Fruit fly (Drosophila melanogaster) whole organism, embryonic: Measurements from ENCODE around the gene Trs23.

Experiments used
- BEAF-32 ChIP-seq: fragments of 200-800 bp; sonication (Bioruptor generic); optimal IDR thresholded peaks from 3 replicates; lab custom pipeline; 2017; ENCODE audit warnings: missing biosample characterization, missing genetic modification characterization, mild to moderate bottlenecking, moderate library complexity, missing genetic modification reagents
- CG10366 ChIP-seq: fragments of 200-800 bp; sonication (Bioruptor generic); IDR thresholded peaks from 2 replicates; pipeline ENCODE4 v1.3.6; 2022; ENCODE audit warnings: missing biosample characterization, missing genetic modification characterization
- CG10462 ChIP-seq: fragments of 200-800 bp; sonication (Bioruptor generic); optimal IDR thresholded peaks from 2 replicates; lab custom pipeline; 2016; ENCODE audit warnings: missing biosample characterization, missing genetic modification characterization
- CG13624 ChIP-seq: fragments of 200-800 bp; sonication (Bioruptor generic); optimal IDR thresholded peaks from 2 replicates; lab custom pipeline; 2016; ENCODE audit warnings: missing biosample characterization, missing genetic modification characterization
- CG14965 ChIP-seq: fragments of 200-800 bp; sonication (Bioruptor generic); optimal IDR thresholded peaks from 2 replicates; lab custom pipeline; 2016; ENCODE audit warnings: missing biosample characterization, missing genetic modification characterization, borderline replicate concordance
- CG16813 ChIP-seq: fragments of 200-800 bp; sonication (Bioruptor generic); IDR thresholded peaks from 3 replicates; pipeline ENCODE4 v1.3.6; 2022; ENCODE audit warnings: missing biosample characterization, missing genetic modification characterization; ENCODE audit not compliant: partially characterized antibody
- CG17361 ChIP-seq: fragments of 200-800 bp; sonication (Bioruptor generic); IDR thresholded peaks from 3 replicates; pipeline ENCODE4 v1.3.6; 2022; ENCODE audit warnings: missing biosample characterization, missing genetic modification characterization
- CG17568 ChIP-seq: fragments of 200-800 bp; sonication (Bioruptor generic); optimal IDR thresholded peaks from 2 replicates; lab custom pipeline; 2018; ENCODE audit warnings: missing biosample characterization, mild to moderate bottlenecking, missing genetic modification characterization, moderate library complexity
- CG18262 ChIP-seq: fragments of 200-800 bp; optimal IDR thresholded peaks from 3 replicates; lab custom pipeline; 2019; ENCODE audit warnings: missing biosample characterization, mild to moderate bottlenecking, missing genetic modification characterization, moderate library complexity
- CG2116 ChIP-seq: fragments of 200-800 bp; sonication (Bioruptor generic); optimal IDR thresholded peaks from 3 replicates; lab custom pipeline; 2018; ENCODE audit warnings: missing biosample characterization, mild to moderate bottlenecking, missing genetic modification characterization
- CG2678 ChIP-seq: fragments of 200-800 bp; sonication (Bioruptor generic); optimal IDR thresholded peaks from 3 replicates; lab custom pipeline; 2019; ENCODE audit warnings: missing biosample characterization, mild to moderate bottlenecking, missing genetic modification characterization, moderate library complexity
- CG2889 ChIP-seq: fragments of 200-800 bp; sonication (Bioruptor generic); IDR thresholded peaks from 3 replicates; pipeline ENCODE4 v1.3.6; 2022; ENCODE audit warnings: missing biosample characterization, missing genetic modification characterization
- CG31365 ChIP-seq: fragments of 200-800 bp; sonication (Bioruptor generic); optimal IDR thresholded peaks from 2 replicates; lab custom pipeline; 2018; ENCODE audit warnings: missing biosample characterization, mild to moderate bottlenecking, missing genetic modification characterization
- CG4282 ChIP-seq: fragments of 200-800 bp; sonication (Bioruptor generic); optimal IDR thresholded peaks from 2 replicates; lab custom pipeline; 2016; ENCODE audit warnings: missing biosample characterization, missing genetic modification characterization
- CG4360 ChIP-seq: fragments of 200-800 bp; sonication (Bioruptor generic); IDR thresholded peaks from 2 replicates; pipeline ENCODE4 v1.3.6; 2022; ENCODE audit warnings: missing biosample characterization, missing genetic modification characterization
- CG4424 ChIP-seq: fragments of 200-800 bp; sonication (Bioruptor generic); optimal IDR thresholded peaks from 3 replicates; lab custom pipeline; 2016; ENCODE audit warnings: missing biosample characterization, missing genetic modification characterization
- CG6765 ChIP-seq: fragments of 200-800 bp; sonication (Bioruptor generic); optimal IDR thresholded peaks from 3 replicates; lab custom pipeline; 2017; ENCODE audit warnings: missing biosample characterization, mild to moderate bottlenecking, missing genetic modification characterization
- CG7372 ChIP-seq: fragments of 200-800 bp; sonication (Bioruptor generic); IDR thresholded peaks from 2 replicates; pipeline ENCODE4 v1.3.6; 2022; ENCODE audit warnings: missing biosample characterization, missing genetic modification characterization
- CG8290 ChIP-seq, 3 experiments: fragments of 200-800 bp; sonication (Bioruptor generic); optimal IDR thresholded peaks; 2 replicates each; lab custom pipeline; 2016 to 2019; ENCODE audit warnings: missing biosample characterization in 3 of 3, missing genetic modification characterization in 3 of 3, mild to moderate bottlenecking in 2 of 3, moderate library complexity in 1 of 3
- D ChIP-seq, 2 experiments: fragments of 200-800 bp in 1 of 2; fragments of >200 bp in 1 of 2; sonication (Bioruptor generic) in 1 of 2; optimal IDR thresholded peaks; 2 replicates in 1 of 2; 3 replicates in 1 of 2; lab custom pipeline; 2017; ENCODE audit warnings: mild to moderate bottlenecking in 1 of 2, missing biosample characterization in 1 of 2, missing genetic modification characterization in 1 of 2, missing genetic modification reagents in 1 of 2
- D19A ChIP-seq: fragments of 200-800 bp; optimal IDR thresholded peaks from 3 replicates; lab custom pipeline; 2019; ENCODE audit warnings: missing biosample characterization, mild to moderate bottlenecking, missing genetic modification characterization, moderate library complexity
- Dip3 ChIP-seq: fragments of 200-800 bp; sonication (Bioruptor generic); optimal IDR thresholded peaks from 3 replicates; lab custom pipeline; 2016; ENCODE audit warnings: missing biosample characterization, missing genetic modification characterization
- ERR ChIP-seq: fragments of 200-800 bp; sonication (Bioruptor generic); optimal IDR thresholded peaks from 2 replicates; lab custom pipeline; 2016; ENCODE audit warnings: missing biosample characterization, missing genetic modification characterization
- Hey ChIP-seq: fragments of 200-800 bp; sonication (Bioruptor generic); optimal IDR thresholded peaks from 3 replicates; lab custom pipeline; 2018; ENCODE audit warnings: missing biosample characterization, mild to moderate bottlenecking, missing genetic modification characterization
- Meics ChIP-seq: fragments of 200-800 bp; sonication (Bioruptor generic); optimal IDR thresholded peaks from 2 replicates; lab custom pipeline; 2017; ENCODE audit warnings: missing biosample characterization, mild to moderate bottlenecking, missing genetic modification characterization
- NC2α ChIP-seq: fragments of 200-800 bp; sonication (Bioruptor generic); optimal IDR thresholded peaks from 2 replicates; lab custom pipeline; 2016; ENCODE audit warnings: missing biosample characterization, missing genetic modification characterization
- NK7.1 ChIP-seq: fragments of 200-800 bp; sonication (Bioruptor generic); optimal IDR thresholded peaks from 3 replicates; lab custom pipeline; 2016; ENCODE audit warnings: missing biosample characterization, missing genetic modification characterization
- ab ChIP-seq: fragments of 200-800 bp; sonication (Bioruptor generic); optimal IDR thresholded peaks from 2 replicates; lab custom pipeline; 2016; ENCODE audit warnings: missing biosample characterization, missing genetic modification characterization
- bigmax ChIP-seq: fragments of 200-800 bp; sonication (Bioruptor generic); optimal IDR thresholded peaks from 2 replicates; lab custom pipeline; 2018; ENCODE audit warnings: missing biosample characterization, mild to moderate bottlenecking, missing genetic modification characterization
- cad ChIP-seq: fragments of >200 bp; optimal IDR thresholded peaks from 2 replicates; lab custom pipeline; 2017; ENCODE audit warnings: missing biosample characterization, missing genetic modification characterization
- chn ChIP-seq: fragments of 200-800 bp; sonication (Bioruptor generic); optimal IDR thresholded peaks from 2 replicates; lab custom pipeline; 2016; ENCODE audit warnings: missing biosample characterization, missing genetic modification characterization
- da ChIP-seq: fragments of 200-800 bp; sonication (Bioruptor generic); optimal IDR thresholded peaks from 2 replicates; lab custom pipeline; 2016; ENCODE audit warnings: missing biosample characterization, missing genetic modification characterization
- fd96Cb ChIP-seq: fragments of 200-800 bp; sonication (Bioruptor generic); optimal IDR thresholded peaks from 2 replicates; lab custom pipeline; 2018; ENCODE audit warnings: missing biosample characterization, mild to moderate bottlenecking, missing genetic modification characterization, moderate library complexity
- gsb ChIP-seq: fragments of 200-800 bp; sonication (Bioruptor generic); IDR thresholded peaks from 2 replicates; pipeline ENCODE4 v1.3.6; 2022; ENCODE audit warnings: missing biosample characterization, missing genetic modification characterization
- her ChIP-seq: fragments of 200-800 bp; sonication (Bioruptor generic); optimal IDR thresholded peaks from 2 replicates; lab custom pipeline; 2016; ENCODE audit warnings: missing biosample characterization, missing genetic modification characterization
- ind ChIP-seq: fragments of 200-800 bp; sonication (Bioruptor generic); optimal IDR thresholded peaks from 3 replicates; lab custom pipeline; 2016; ENCODE audit warnings: missing biosample characterization, missing genetic modification characterization
- lab ChIP-seq: fragments of 200-800 bp; sonication (Bioruptor generic); optimal IDR thresholded peaks from 3 replicates; lab custom pipeline; 2017; ENCODE audit warnings: missing biosample characterization, missing genetic modification characterization, mild to moderate bottlenecking, moderate library complexity, missing genetic modification reagents
- lov ChIP-seq, 2 experiments: fragments of 200-800 bp in 1 of 2; fragments of >200 bp in 1 of 2; sonication (Bioruptor generic) in 1 of 2; IDR thresholded peaks in 1 of 2; optimal IDR thresholded peaks in 1 of 2; 2 replicates in 1 of 2; 3 replicates in 1 of 2; pipeline versions ENCODE4 v1.3.6 to Lab custom; 2017 to 2022; ENCODE audit warnings: missing biosample characterization in 1 of 2, missing genetic modification characterization in 1 of 2
- mam ChIP-seq: fragments of 200-800 bp; sonication (Bioruptor generic); optimal IDR thresholded peaks from 3 replicates; lab custom pipeline; 2016; ENCODE audit warnings: missing biosample characterization, missing genetic modification characterization
- oc ChIP-seq: fragments of 200-800 bp; sonication (Bioruptor generic); optimal IDR thresholded peaks from 2 replicates; lab custom pipeline; 2018; ENCODE audit warnings: missing biosample characterization, mild to moderate bottlenecking, missing genetic modification characterization, moderate library complexity
- odd ChIP-seq: fragments of 200-800 bp; sonication (Bioruptor generic); optimal IDR thresholded peaks from 2 replicates; lab custom pipeline; 2017; ENCODE audit warnings: missing biosample characterization, mild to moderate bottlenecking, missing genetic modification characterization
- pan ChIP-seq, 4 experiments: fragments of >200 bp in 3 of 4; fragments of 200-800 bp in 1 of 4; sonication (Bioruptor generic) in 1 of 4; optimal IDR thresholded peaks in 3 of 4; IDR thresholded peaks in 1 of 4; 2 replicates each; pipeline versions ENCODE4 v1.3.6 to Lab custom; 2017 to 2022; ENCODE audit warnings: missing biosample characterization in 2 of 4, missing genetic modification characterization in 2 of 4, mixed read lengths in 1 of 4
- pb ChIP-seq: fragments of 200-800 bp; sonication (Bioruptor generic); optimal IDR thresholded peaks from 3 replicates; lab custom pipeline; 2016; ENCODE audit warnings: missing biosample characterization, missing genetic modification characterization
- scrt ChIP-seq: fragments of 200-800 bp; sonication (Bioruptor generic); optimal IDR thresholded peaks from 2 replicates; lab custom pipeline; 2018; ENCODE audit warnings: missing biosample characterization, mild to moderate bottlenecking, missing genetic modification characterization, moderate library complexity
- sens ChIP-seq: fragments of 200-800 bp; sonication (Bioruptor generic); peaks from one replicate; lab custom pipeline; 2016; ENCODE audit warnings: missing biosample characterization, missing genetic modification characterization
- sim ChIP-seq: fragments of 200-800 bp; sonication (Bioruptor generic); IDR thresholded peaks from 2 replicates; pipeline ENCODE4 v1.3.6; 2022; ENCODE audit warnings: missing biosample characterization, missing genetic modification characterization
- sug ChIP-seq: fragments of 200-800 bp; optimal IDR thresholded peaks from 2 replicates; lab custom pipeline; 2019; ENCODE audit warnings: missing biosample characterization, mild to moderate bottlenecking, missing genetic modification characterization, moderate library complexity
- tna ChIP-seq: fragments of 200-800 bp; sonication (Bioruptor generic); IDR thresholded peaks from 2 replicates; pipeline ENCODE4 v1.3.6; 2022; ENCODE audit warnings: missing biosample characterization, missing genetic modification characterization; ENCODE audit not compliant: partially characterized antibody
- vvl ChIP-seq: fragments of 200-800 bp; sonication (Bioruptor generic); IDR thresholded peaks from 2 replicates; pipeline ENCODE4 v1.3.6; 2022; ENCODE audit warnings: missing biosample characterization, missing genetic modification characterization

Gene Trs23

DNA sequence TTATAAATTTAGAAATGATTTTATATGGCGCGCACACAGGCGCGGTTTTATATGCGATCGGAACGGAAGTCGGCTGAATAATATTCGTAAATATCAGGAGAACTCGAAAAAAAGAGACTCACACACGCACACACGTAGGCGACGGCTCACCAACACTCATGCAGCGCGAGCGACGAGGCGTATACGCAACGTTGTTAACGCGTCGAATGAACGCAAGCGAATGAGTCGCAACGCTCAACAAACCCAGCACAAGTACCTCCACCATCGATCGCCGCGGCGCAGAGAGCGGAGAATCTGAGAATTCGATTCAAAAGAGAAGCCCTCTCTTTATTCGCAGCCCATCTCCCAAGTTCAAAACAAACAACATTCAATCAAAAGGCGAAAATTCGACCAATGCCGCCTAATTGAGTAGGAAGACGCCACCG is 49.6 kb downstream of the Trs23 start (continued):
- no peak for TF ChIP-seq pb (GFP tag; lab: Kevin White, UChicago)
- no peak for TF ChIP-seq CG16813 (GFP tag; lab: Robert Waterston, UW)
- TF ChIP-seq ERR (GFP tag; lab: Kevin White, UChicago): peak; percentile 59
- TF ChIP-seq sim: 0 out of 2 replicates have a peak, but pooled peaks have one; percentile 43
- no peak for TF ChIP-seq da (GFP tag; lab: Kevin White, UChicago)
- TF ChIP-seq CG4360 (GFP tag; lab: Robert Waterston, UW): no peak
- no peak for TF ChIP-seq CG2116 (GFP tag; lab: Kevin White, UChicago)
- TF ChIP-seq mam (GFP tag; lab: Kevin White, UChicago): peak; percentile 5
- TF ChIP-seq CG10366: no peak
- TF ChIP-seq lov (optimal IDR thresholded peaks at IDR 0.05; lab: Kevin White, UChicago): no peak
- TF ChIP-seq lov (GFP tag; IDR thresholded peaks at IDR 0.05; lab: Robert Waterston, UW): peak; percentile 64; the same call in 1 of the 3 replicates
- no peak for TF ChIP-seq bigmax (GFP tag; lab: Kevin White, UChicago)
- peak; percentile 31 for TF ChIP-seq Meics
- no peak for TF ChIP-seq CG4424 (GFP tag; lab: Kevin White, UChicago)
- peak; percentile 71 for TF ChIP-seq tna
- TF ChIP-seq CG6765 (GFP tag; lab: Kevin White, UChicago): peak; percentile 62
- TF ChIP-seq CG8290 (GFP tag; optimal IDR thresholded peaks at IDR 0.05; lab: Kevin White, UChicago): no peak
- peak in 1 of 2 experiments; percentile 77 for TF ChIP-seq CG8290 (tag; optimal IDR thresholded peaks at IDR 0.05; lab: Kevin White, UChicago)
- TF ChIP-seq oc (tag; lab: Kevin White, UChicago): peak; percentile 25
- TF ChIP-seq scrt (GFP tag; lab: Kevin White, UChicago): peak; percentile 52
- TF ChIP-seq her: peak; percentile 70
- peak; percentile 76 for TF ChIP-seq vvl (GFP tag; lab: Robert Waterston, UW)
- peak; percentile 37 for TF ChIP-seq CG2678 (tag; lab: Kevin White, UChicago)
- no peak for TF ChIP-seq CG10462 (GFP tag; lab: Kevin White, UChicago)
- no peak for TF ChIP-seq CG14965 (GFP tag; lab: Kevin White, UChicago)
- TF ChIP-seq CG13624 (GFP tag; lab: Kevin White, UChicago): peak; percentile 10
- 0 out of 2 replicates have a peak, but pooled peaks have one; percentile 49 for TF ChIP-seq CG7372 (GFP tag; lab: Robert Waterston, UW)
- TF ChIP-seq CG17361 (GFP tag; lab: Robert Waterston, UW): no peak
- TF ChIP-seq NK7.1 (GFP tag; lab: Kevin White, UChicago): no peak
- peak; percentile 10 for TF ChIP-seq D19A (tag; lab: Kevin White, UChicago)
- TF ChIP-seq cad: no peak
- peak; percentile 83 for TF ChIP-seq lab (GFP tag; lab: Kevin White, UChicago)
- peak; percentile 33 for TF ChIP-seq CG31365 (tag; lab: Kevin White, UChicago)
- peak; percentile 51 for TF ChIP-seq odd (GFP tag; lab: Kevin White, UChicago)
- TF ChIP-seq NC2α (GFP tag; lab: Kevin White, UChicago): no peak
- TF ChIP-seq D (optimal IDR thresholded peaks at IDR 0.05; lab: Kevin White, UChicago): no peak
- TF ChIP-seq D (GFP tag; optimal IDR thresholded peaks at IDR 0.05; lab: Kevin White, UChicago): no peak
- TF ChIP-seq pan (optimal IDR thresholded peaks at IDR 0.05; lab: Kevin White, UChicago): no peak
- peak in 1 of 2 experiments; percentile 35 for TF ChIP-seq pan (GFP tag; optimal IDR thresholded peaks at IDR 0.05 in 1 of 2, IDR thresholded peaks at IDR 0.05 in 1 of 2)
- no peak for TF ChIP-seq CG18262 (tag; lab: Kevin White, UChicago)
- no peak for TF ChIP-seq CG17568 (GFP tag; lab: Kevin White, UChicago)
- TF ChIP-seq CG4282 (GFP tag; lab: Kevin White, UChicago): peak; percentile 3
- TF ChIP-seq ind (GFP tag; lab: Kevin White, UChicago): no peak
- TF ChIP-seq BEAF-32 (GFP tag; lab: Kevin White, UChicago): no peak
- 0 out of 2 replicates have a peak, but pooled peaks have one; percentile 39 for TF ChIP-seq gsb (GFP tag; lab: Robert Waterston, UW)
- peak; percentile 22 for TF ChIP-seq Dip3 (GFP tag; lab: Kevin White, UChicago)
- TF ChIP-seq chn (GFP tag; lab: Kevin White, UChicago): no peak
- no peak for TF ChIP-seq CG2889
- no peak for TF ChIP-seq fd96Cb
- peak; percentile 52 for TF ChIP-seq Hey (tag; lab: Kevin White, UChicago)
- peak; percentile 90 for TF ChIP-seq sens (GFP tag; lab: Kevin White, UChicago)
- TF ChIP-seq sug (tag; lab: Kevin White, UChicago): peak; percentile 58
- no peak for TF ChIP-seq ab (GFP tag; lab: Kevin White, UChicago)
